Fruit fly (Drosophila melanogaster) whole organism, embryonic: ENCODE results near the gene CG11655.

Source experiments
- CG10321 ChIP-seq: fragments of 200-800 bp; sonication (Bioruptor generic); IDR thresholded peaks from 2 replicates; pipeline ENCODE4 v1.3.6; 2022; ENCODE audit warnings: missing biosample characterization, missing genetic modification characterization
- CG10979 ChIP-seq: fragments of 200-800 bp; sonication (Bioruptor generic); optimal IDR thresholded peaks from 2 replicates; lab custom pipeline; 2018; ENCODE audit warnings: missing biosample characterization, mild to moderate bottlenecking, missing genetic modification characterization, moderate library complexity
- CG11696 ChIP-seq: fragments of 200-800 bp; sonication (Bioruptor generic); IDR thresholded peaks from 2 replicates; pipeline ENCODE4 v1.3.6; 2022; ENCODE audit warnings: missing biosample characterization, missing genetic modification characterization
- CG12391 ChIP-seq: fragments of 200-800 bp; sonication (Bioruptor generic); optimal IDR thresholded peaks from 3 replicates; lab custom pipeline; 2018; ENCODE audit warnings: missing biosample characterization, mild to moderate bottlenecking, missing genetic modification characterization, moderate library complexity
- CG13624 ChIP-seq: fragments of 200-800 bp; sonication (Bioruptor generic); optimal IDR thresholded peaks from 2 replicates; lab custom pipeline; 2016; ENCODE audit warnings: missing biosample characterization, missing genetic modification characterization
- CG13775 ChIP-seq: fragments of 200-800 bp; sonication (Bioruptor generic); optimal IDR thresholded peaks from 3 replicates; lab custom pipeline; 2017; ENCODE audit warnings: missing biosample characterization, mild to moderate bottlenecking, missing genetic modification characterization
- CG14014 ChIP-seq: fragments of 200-800 bp; sonication (Bioruptor generic); IDR thresholded peaks from 2 replicates; pipeline ENCODE4 v1.3.6; 2022; ENCODE audit warnings: missing biosample characterization, missing genetic modification characterization
- CG15269 ChIP-seq: fragments of 200-800 bp; sonication (Bioruptor generic); optimal IDR thresholded peaks from 2 replicates; lab custom pipeline; 2018; ENCODE audit warnings: missing biosample characterization, mild to moderate bottlenecking, missing genetic modification characterization, moderate library complexity
- CG1602 ChIP-seq: fragments of 200-800 bp; sonication (Bioruptor generic); optimal IDR thresholded peaks from 3 replicates; lab custom pipeline; 2016; ENCODE audit warnings: missing biosample characterization, missing genetic modification characterization
- CG1603 ChIP-seq: fragments of 200-800 bp; sonication (Bioruptor generic); optimal IDR thresholded peaks from 2 replicates; lab custom pipeline; 2019; ENCODE audit warnings: missing biosample characterization, mild to moderate bottlenecking, missing genetic modification characterization, moderate library complexity
- CG17361 ChIP-seq: fragments of 200-800 bp; sonication (Bioruptor generic); IDR thresholded peaks from 3 replicates; pipeline ENCODE4 v1.3.6; 2022; ENCODE audit warnings: missing biosample characterization, missing genetic modification characterization
- CG17612 ChIP-seq: fragments of 200-800 bp; sonication (Bioruptor generic); IDR thresholded peaks from 2 replicates; pipeline ENCODE4 v1.3.6; 2022; ENCODE audit warnings: missing biosample characterization, missing genetic modification characterization
- CG18764 ChIP-seq: fragments of 200-800 bp; sonication (Bioruptor generic); optimal IDR thresholded peaks from 3 replicates; lab custom pipeline; 2016; ENCODE audit warnings: missing biosample characterization, missing genetic modification characterization
- CG30431 ChIP-seq: fragments of 200-800 bp; sonication (Bioruptor generic); optimal IDR thresholded peaks from 2 replicates; lab custom pipeline; 2017; ENCODE audit warnings: missing biosample characterization, missing genetic modification characterization
- CG4707 ChIP-seq: fragments of 200-800 bp; sonication (Bioruptor generic); optimal IDR thresholded peaks from 2 replicates; lab custom pipeline; 2018; ENCODE audit warnings: missing biosample characterization, mild to moderate bottlenecking, missing genetic modification characterization, moderate library complexity
- CG4730 ChIP-seq: fragments of 200-800 bp; sonication (Bioruptor generic); IDR thresholded peaks from 2 replicates; pipeline ENCODE4 v1.3.6; 2022; ENCODE audit warnings: missing biosample characterization, missing genetic modification characterization
- CG4854 ChIP-seq: fragments of 200-800 bp; sonication (Bioruptor generic); optimal IDR thresholded peaks from 2 replicates; lab custom pipeline; 2016; ENCODE audit warnings: missing biosample characterization, missing genetic modification characterization, inconsistent platforms
- CG5180 ChIP-seq: fragments of 200-800 bp; sonication (Bioruptor generic); optimal IDR thresholded peaks from 3 replicates; lab custom pipeline; 2017; ENCODE audit warnings: missing biosample characterization, missing genetic modification characterization, mild to moderate bottlenecking, moderate library complexity, missing genetic modification reagents
- CG6683 ChIP-seq: fragments of 200-800 bp; sonication (Bioruptor generic); optimal IDR thresholded peaks from 2 replicates; lab custom pipeline; 2017; ENCODE audit warnings: missing biosample characterization, mild to moderate bottlenecking, missing genetic modification characterization, missing genetic modification reagents
- CG7786 ChIP-seq: fragments of 200-800 bp; sonication (Bioruptor generic); optimal IDR thresholded peaks from 2 replicates; lab custom pipeline; 2016; ENCODE audit warnings: missing biosample characterization, missing genetic modification characterization
- CG9215 ChIP-seq: fragments of 200-800 bp; sonication (Bioruptor generic); IDR thresholded peaks from 2 replicates; pipeline ENCODE4 v1.3.6; 2022; ENCODE audit warnings: missing biosample characterization, missing genetic modification characterization
- CTCF ChIP-seq: fragments of 200-800 bp; sonication (Bioruptor generic); optimal IDR thresholded peaks from 2 replicates; lab custom pipeline; 2017; ENCODE audit warnings: missing biosample characterization, mild to moderate bottlenecking, missing genetic modification characterization, moderate library complexity
- Chrac-16 ChIP-seq: fragments of 200-800 bp; sonication (Bioruptor generic); optimal IDR thresholded peaks from 3 replicates; lab custom pipeline; 2016; ENCODE audit warnings: missing biosample characterization, missing genetic modification characterization
- CoRest ChIP-seq: fragments of 200-800 bp; sonication (Bioruptor generic); optimal IDR thresholded peaks from 3 replicates; lab custom pipeline; 2018; ENCODE audit warnings: missing biosample characterization, mild to moderate bottlenecking, missing genetic modification characterization, moderate library complexity
- Dp ChIP-seq: fragments of 200-800 bp; sonication (Bioruptor generic); optimal IDR thresholded peaks from 2 replicates; lab custom pipeline; 2018; ENCODE audit warnings: missing biosample characterization, mild to moderate bottlenecking, missing genetic modification characterization, moderate library complexity
- Ets65A ChIP-seq: fragments of 200-800 bp; sonication (Bioruptor generic); peaks from one replicate; lab custom pipeline; 2016; ENCODE audit warnings: missing biosample characterization, missing genetic modification characterization
- Gsc ChIP-seq: fragments of 200-800 bp; sonication (Bioruptor generic); IDR thresholded peaks from 2 replicates; pipeline ENCODE4 v1.3.6; 2022; ENCODE audit warnings: missing biosample characterization, missing genetic modification characterization
- Gug ChIP-seq: fragments of 200-800 bp; sonication (Bioruptor generic); IDR thresholded peaks from 4 replicates; pipeline ENCODE4 v1.3.6; 2022; ENCODE audit warnings: missing biosample characterization, missing genetic modification characterization
- Lim3 ChIP-seq: fragments of 200-800 bp; sonication (Bioruptor generic); IDR thresholded peaks from 2 replicates; pipeline ENCODE4 v1.3.6; 2022; ENCODE audit warnings: missing biosample characterization, missing genetic modification characterization
- Med ChIP-seq: fragments of 200-800 bp; sonication (Bioruptor generic); peaks from one replicate; lab custom pipeline; 2016; ENCODE audit warnings: missing biosample characterization, missing genetic modification characterization, mild to moderate bottlenecking, inconsistent platforms, moderate library complexity
- Oaz ChIP-seq: fragments of 200-800 bp; sonication (Bioruptor generic); IDR thresholded peaks from 2 replicates; pipeline ENCODE4 v1.3.6; 2022; ENCODE audit warnings: missing biosample characterization, missing genetic modification characterization
- PHDP ChIP-seq: fragments of 200-800 bp; sonication (Bioruptor generic); optimal IDR thresholded peaks from 3 replicates; lab custom pipeline; 2018; ENCODE audit warnings: missing biosample characterization, mild to moderate bottlenecking, missing genetic modification characterization, moderate library complexity
- Rx ChIP-seq: fragments of 200-800 bp; sonication (Bioruptor generic); IDR thresholded peaks from 2 replicates; pipeline ENCODE4 v1.3.6; 2022; ENCODE audit warnings: missing biosample characterization, missing genetic modification characterization
- Ssrp ChIP-seq: fragments of 200-800 bp; sonication (Bioruptor generic); optimal IDR thresholded peaks from 2 replicates; lab custom pipeline; 2018; ENCODE audit warnings: missing biosample characterization, mild to moderate bottlenecking, missing genetic modification characterization, moderate library complexity
- Xbp1 ChIP-seq: fragments of 200-800 bp; sonication (Bioruptor generic); optimal IDR thresholded peaks from 3 replicates; lab custom pipeline; 2016; ENCODE audit warnings: missing biosample characterization, mild to moderate bottlenecking, missing genetic modification characterization
- bigmax ChIP-seq: fragments of 200-800 bp; sonication (Bioruptor generic); optimal IDR thresholded peaks from 2 replicates; lab custom pipeline; 2018; ENCODE audit warnings: missing biosample characterization, mild to moderate bottlenecking, missing genetic modification characterization
- ci ChIP-seq: fragments of 200-800 bp; sonication (Bioruptor generic); IDR thresholded peaks from 3 replicates; pipeline ENCODE4 v1.3.6; 2022; ENCODE audit warnings: missing biosample characterization, missing genetic modification characterization
- eve ChIP-seq, 2 experiments: fragments of >200 bp; optimal IDR thresholded peaks; 2 replicates each; lab custom pipeline; 2017; ENCODE audit warnings: missing biosample characterization in 2 of 2, missing genetic modification characterization in 2 of 2
- ftz-f1 ChIP-seq: fragments of 200-800 bp; sonication (Bioruptor generic); optimal IDR thresholded peaks from 2 replicates; lab custom pipeline; 2016; ENCODE audit warnings: missing biosample characterization, missing genetic modification characterization
- her ChIP-seq: fragments of 200-800 bp; sonication (Bioruptor generic); optimal IDR thresholded peaks from 2 replicates; lab custom pipeline; 2016; ENCODE audit warnings: missing biosample characterization, missing genetic modification characterization
- inv ChIP-seq: fragments of 200-800 bp; sonication (Bioruptor generic); IDR thresholded peaks from 2 replicates; pipeline ENCODE4 v1.3.6; 2022; ENCODE audit warnings: missing biosample characterization, missing genetic modification characterization; ENCODE audit not compliant: partially characterized antibody
- kay ChIP-seq: fragments of 200-800 bp; sonication (Bioruptor generic); optimal IDR thresholded peaks from 2 replicates; lab custom pipeline; 2016; ENCODE audit warnings: missing biosample characterization, missing genetic modification characterization
- luna ChIP-seq: fragments of 200-800 bp; sonication (Bioruptor generic); optimal IDR thresholded peaks from 2 replicates; lab custom pipeline; 2016; ENCODE audit warnings: missing biosample characterization, missing genetic modification characterization
- onecut ChIP-seq: fragments of 200-800 bp; sonication (Bioruptor generic); IDR thresholded peaks from 2 replicates; pipeline ENCODE4 v1.3.6; 2022; ENCODE audit warnings: missing biosample characterization, missing genetic modification characterization
- pros ChIP-seq: fragments of 200-800 bp; sonication (Bioruptor generic); optimal IDR thresholded peaks from 3 replicates; lab custom pipeline; 2019; ENCODE audit warnings: missing biosample characterization, mild to moderate bottlenecking, missing genetic modification characterization, moderate library complexity
- ranshi ChIP-seq: fragments of 200-800 bp; sonication (Bioruptor generic); IDR thresholded peaks from 2 replicates; pipeline ENCODE4 v1.3.6; 2022; ENCODE audit warnings: missing biosample characterization, missing genetic modification characterization
- run ChIP-seq: fragments of 200-800 bp; sonication (Bioruptor generic); optimal IDR thresholded peaks from 3 replicates; lab custom pipeline; 2018; ENCODE audit warnings: missing biosample characterization, mild to moderate bottlenecking, missing genetic modification characterization
- sens ChIP-seq: fragments of 200-800 bp; sonication (Bioruptor generic); peaks from one replicate; lab custom pipeline; 2016; ENCODE audit warnings: missing biosample characterization, missing genetic modification characterization
- so ChIP-seq: fragments of 200-800 bp; sonication (Bioruptor generic); IDR thresholded peaks from 3 replicates; pipeline ENCODE4 v1.3.6; 2022; ENCODE audit warnings: missing biosample characterization, missing genetic modification characterization
- ttk ChIP-seq: fragments of 200-800 bp; sonication (Bioruptor generic); IDR thresholded peaks from 2 replicates; pipeline ENCODE4 v2.1.2; 2022; ENCODE audit warnings: missing biosample characterization, missing genetic modification characterization
- unpg ChIP-seq: fragments of 200-800 bp; sonication (Bioruptor generic); optimal IDR thresholded peaks from 3 replicates; lab custom pipeline; 2018; ENCODE audit warnings: missing biosample characterization, mild to moderate bottlenecking, missing genetic modification characterization, moderate library complexity
- usp ChIP-seq: fragments of >200 bp; optimal IDR thresholded peaks from 2 replicates; lab custom pipeline; 2017; ENCODE audit warnings: missing biosample characterization, missing genetic modification characterization
- zen ChIP-seq: fragments of 200-800 bp; sonication (Bioruptor generic); optimal IDR thresholded peaks from 3 replicates; lab custom pipeline; 2018; ENCODE audit warnings: missing biosample characterization, mild to moderate bottlenecking, missing genetic modification characterization, moderate library complexity

CG11655 gene

DNA sequence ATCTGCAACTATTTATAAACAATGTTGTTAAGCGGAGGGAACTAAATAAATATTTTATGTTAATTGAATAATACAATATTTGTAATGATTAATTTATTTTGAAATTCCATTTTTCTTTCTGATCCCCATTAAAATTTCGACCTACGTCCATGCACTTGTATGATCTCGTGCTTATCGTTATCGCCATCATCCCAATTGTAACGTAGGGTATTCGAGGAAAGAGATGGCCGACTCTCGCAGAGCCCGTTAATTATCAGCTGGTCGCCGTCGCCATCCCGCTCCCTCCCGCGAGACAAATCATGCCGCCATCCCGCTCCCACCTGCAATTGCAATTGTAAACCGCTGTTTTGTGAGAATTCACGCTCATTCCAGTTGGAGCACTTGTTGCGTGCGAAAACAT is at the start of gene CG11655 (continued):
- TF ChIP-seq CG10321 (peak; percentile 92), Ets65A (peak; percentile 45), eve (GFP tag; optimal IDR thresholded peaks at IDR 0.05; lab: Kevin White, UChicago) (no peak), CG4707 (GFP tag; lab: Kevin White, UChicago) (no peak), Dp (GFP tag; lab: Kevin White, UChicago) (no peak), CG13775 (peak; percentile 14), Rx (GFP tag; lab: Robert Waterston, UW) (0 out of 2 replicates have a peak, but pooled peaks have one; percentile 23), her (GFP tag; lab: Kevin White, UChicago) (no peak), CG17361 (GFP tag; lab: Robert Waterston, UW) (no peak), CG17612 (GFP tag; lab: Robert Waterston, UW) (no peak), CG30431 (GFP tag; lab: Kevin White, UChicago) (no peak), Chrac-16 (GFP tag; lab: Kevin White, UChicago) (peak; percentile 24), unpg (peak; percentile 21), CG1603 (tag; lab: Kevin White, UChicago) (no peak), ftz-f1 (GFP tag; lab: Kevin White, UChicago) (no peak), ranshi (GFP tag; lab: Robert Waterston, UW) (0 out of 2 replicates have a peak, but pooled peaks have one; percentile 36), CG12391 (tag; lab: Kevin White, UChicago) (peak; percentile 54), Ssrp (tag; lab: Kevin White, UChicago) (peak; percentile 6), CG15269 (tag; lab: Kevin White, UChicago) (no peak), CG4854 (no peak), CTCF (GFP tag; lab: Kevin White, UChicago) (no peak), CG9215 (no peak), run (tag; lab: Kevin White, UChicago) (no peak), Med (peak; percentile 24), CG10979 (tag; lab: Kevin White, UChicago) (peak; percentile 23), zen (tag; lab: Kevin White, UChicago) (peak; percentile 80), ci (GFP tag; lab: Robert Waterston, UW) (0 out of 3 replicates have a peak, but pooled peaks have one; percentile 36), CG5180 (no peak), Gug (peak; percentile 43; the same call in 1 of the 4 replicates), CG6683 (GFP tag; lab: Kevin White, UChicago) (no peak), luna (GFP tag; lab: Kevin White, UChicago) (no peak), Xbp1 (peak; percentile 23), PHDP (tag; lab: Kevin White, UChicago) (peak; percentile 43), CG7786 (GFP tag; lab: Kevin White, UChicago) (no peak), bigmax (GFP tag; lab: Kevin White, UChicago) (no peak), inv (GFP tag; lab: Robert Waterston, UW) (no peak), so (GFP tag; lab: Robert Waterston, UW) (no peak), CG1602 (peak; percentile 24), Gsc (GFP tag; lab: Robert Waterston, UW) (no peak), CG18764 (GFP tag; lab: Kevin White, UChicago) (no peak), onecut (GFP tag; lab: Robert Waterston, UW) (peak; percentile 30; the same call in 1 of the 2 replicates), CG14014 (GFP tag; lab: Robert Waterston, UW) (no peak), CG13624 (GFP tag; lab: Kevin White, UChicago) (no peak), usp (GFP tag; lab: Kevin White, UChicago) (no peak), CG11696 (GFP tag; lab: Robert Waterston, UW) (no peak), kay (GFP tag; lab: Kevin White, UChicago) (no peak), CG4730 (GFP tag; lab: Robert Waterston, UW) (no peak), ttk (GFP tag; lab: Robert Waterston, UW) (no peak), sens (peak; percentile 84), CoRest (tag; lab: Kevin White, UChicago) (peak; percentile 33), Oaz (GFP tag; lab: Robert Waterston, UW) (no peak), Lim3 (GFP tag; lab: Robert Waterston, UW) (no peak), pros (GFP tag; lab: Kevin White, UChicago) (no peak)
